In the genomic region with DNA sequence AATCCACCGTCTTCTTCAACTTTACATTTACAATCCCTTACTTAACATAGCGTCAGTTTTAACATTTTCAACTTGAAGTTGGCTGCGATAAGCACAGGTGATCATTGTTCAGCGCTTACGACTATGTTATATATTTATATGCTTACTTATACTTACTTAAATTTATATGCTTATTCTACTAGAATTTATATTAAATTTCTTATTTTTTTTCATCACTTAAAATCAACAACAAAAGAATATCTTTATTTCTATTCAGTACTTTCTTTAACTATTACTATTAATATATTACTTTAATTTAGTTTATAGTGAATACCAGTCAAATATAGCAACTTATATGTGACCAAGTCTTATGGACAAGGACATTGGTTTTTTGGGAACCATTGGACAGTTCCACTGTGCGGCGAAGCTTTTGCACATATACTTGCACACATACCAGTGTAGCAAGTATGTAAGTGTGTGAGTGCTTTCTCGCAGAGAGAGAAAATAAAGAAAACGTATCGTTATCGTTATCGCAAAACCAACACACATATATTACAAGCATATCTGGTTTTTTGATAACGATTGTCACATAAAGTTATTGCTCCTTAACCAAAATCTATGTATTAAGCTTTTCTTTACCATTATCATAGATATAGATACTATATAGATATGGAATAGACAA, we compare ENCODE assay signal across 1 fruit fly cellular context.
TF ChIP-seq lines count a peak whose summit lies in the region.

A gene (minus strand): TSS at position 51 of the 661 bp plus-strand sequence.

TF ChIP-seq in whole organism, embryonic, 481 proteins besides CTCF, POLR2A, EP300 and RAD21 (continued from another document and continues in another):
- peak; percentile 64 for TF ChIP-seq CG11504 (tag; optimal IDR thresholded peaks at IDR 0.05; lab: Kevin White, UChicago)
- TF ChIP-seq Six4 (GFP tag; optimal IDR thresholded peaks at IDR 0.05; lab: Kevin White, UChicago) = peak; percentile 77
- peak; percentile 52 for TF ChIP-seq CG10147 (GFP tag; optimal IDR thresholded peaks at IDR 0.05; lab: Kevin White, UChicago)
- peak; percentile 56 for TF ChIP-seq Fer3 (tag; optimal IDR thresholded peaks at IDR 0.05; lab: Kevin White, UChicago)
- peak; percentile 11 to 19 for TF ChIP-seq Trl (optimal IDR thresholded peaks at IDR 0.05; lab: Kevin White, UChicago)
- TF ChIP-seq Trl (GFP tag; optimal IDR thresholded peaks at IDR 0.05; lab: Kevin White, UChicago) = no peak
- TF ChIP-seq kay (GFP tag; optimal IDR thresholded peaks at IDR 0.05; lab: Kevin White, UChicago) = peak; percentile 12
- TF ChIP-seq HmgZ (tag; optimal IDR thresholded peaks at IDR 0.05; lab: Kevin White, UChicago) = peak; percentile 18
- TF ChIP-seq CkIIα-i1 (GFP tag; IDR thresholded peaks at IDR 0.05; lab: Robert Waterston, UW) = no peak
- peak in 1 of 2 experiments; percentile 70 for TF ChIP-seq Hr51 (GFP tag; optimal IDR thresholded peaks at IDR 0.05; lab: Kevin White, UChicago)
- TF ChIP-seq CG10654 (GFP tag; optimal IDR thresholded peaks at IDR 0.05; lab: Kevin White, UChicago) = peak; percentile 62
- TF ChIP-seq wek (GFP tag; optimal IDR thresholded peaks at IDR 0.05; lab: Kevin White, UChicago) = no peak
- TF ChIP-seq gt (GFP tag; IDR thresholded peaks at IDR 0.05; lab: Robert Waterston, UW) = no peak
- peak; percentile 92 for TF ChIP-seq Ets65A (GFP tag; lab: Kevin White, UChicago)
- TF ChIP-seq CG18262 (tag; optimal IDR thresholded peaks at IDR 0.05; lab: Kevin White, UChicago) = peak; percentile 65
- TF ChIP-seq oc (tag; optimal IDR thresholded peaks at IDR 0.05; lab: Kevin White, UChicago) = peak; percentile 41
- no peak for TF ChIP-seq CG16863 (GFP tag; optimal IDR thresholded peaks at IDR 0.05; lab: Kevin White, UChicago)
- peak; percentile 42 for TF ChIP-seq sug (tag; optimal IDR thresholded peaks at IDR 0.05; lab: Kevin White, UChicago)
- TF ChIP-seq Sry-δ (GFP tag; optimal IDR thresholded peaks at IDR 0.05; lab: Kevin White, UChicago) = no peak
- TF ChIP-seq NC2β (GFP tag; optimal IDR thresholded peaks at IDR 0.05; lab: Kevin White, UChicago) = no peak
- peak; percentile 10 for TF ChIP-seq CG6683 (GFP tag; optimal IDR thresholded peaks at IDR 0.05; lab: Kevin White, UChicago)
- peak; percentile 66 for TF ChIP-seq unpg (GFP tag; optimal IDR thresholded peaks at IDR 0.05; lab: Kevin White, UChicago)
- TF ChIP-seq fd102C (GFP tag; optimal IDR thresholded peaks at IDR 0.05; lab: Kevin White, UChicago) = no peak
- no peak for TF ChIP-seq CG7357 (GFP tag; IDR thresholded peaks at IDR 0.05; lab: Robert Waterston, UW)
- TF ChIP-seq Oli (tag; optimal IDR thresholded peaks at IDR 0.05; lab: Kevin White, UChicago) = peak; percentile 63
- TF ChIP-seq CG31365 (tag; optimal IDR thresholded peaks at IDR 0.05; lab: Kevin White, UChicago) = no peak
- TF ChIP-seq NK7.1 (GFP tag; optimal IDR thresholded peaks at IDR 0.05; lab: Kevin White, UChicago) = no peak
- TF ChIP-seq gem (tag; optimal IDR thresholded peaks at IDR 0.05; lab: Kevin White, UChicago) = no peak
- peak; percentile 72 for TF ChIP-seq CG2116 (GFP tag; optimal IDR thresholded peaks at IDR 0.05; lab: Kevin White, UChicago)
- TF ChIP-seq scrt (GFP tag; optimal IDR thresholded peaks at IDR 0.05; lab: Kevin White, UChicago) = no peak
- TF ChIP-seq ken (GFP tag; IDR thresholded peaks at IDR 0.05; lab: Robert Waterston, UW) = peak; percentile 21; the same call in 1 of the 3 replicates
- TF ChIP-seq CG8924 (tag; optimal IDR thresholded peaks at IDR 0.05; lab: Kevin White, UChicago) = peak; percentile 9
- no peak for TF ChIP-seq abd-A (tag; optimal IDR thresholded peaks at IDR 0.05; lab: Kevin White, UChicago)
- peak; percentile 30; the same call in 1 of the 3 replicates for TF ChIP-seq CG34422 (GFP tag; IDR thresholded peaks at IDR 0.05; lab: Robert Waterston, UW)
- TF ChIP-seq CG3281 (GFP tag; optimal IDR thresholded peaks at IDR 0.05; lab: Kevin White, UChicago) = peak; percentile 64
- TF ChIP-seq CG3065 (GFP tag; optimal IDR thresholded peaks at IDR 0.05; lab: Kevin White, UChicago) = peak; percentile 2
- 0 out of 3 replicates have a peak, but pooled peaks have one; percentile 10 for TF ChIP-seq Aef1 (GFP tag; IDR thresholded peaks at IDR 0.05; lab: Robert Waterston, UW)
- TF ChIP-seq ftz-f1 (GFP tag; optimal IDR thresholded peaks at IDR 0.05; lab: Kevin White, UChicago) = no peak
- no peak for TF ChIP-seq Dfd (GFP tag; optimal IDR thresholded peaks at IDR 0.05; lab: Kevin White, UChicago)
- peak; percentile 12 for TF ChIP-seq CG18011 (GFP tag; optimal IDR thresholded peaks at IDR 0.05; lab: Kevin White, UChicago)
- peak; percentile 16 for TF ChIP-seq pzg (GFP tag; optimal IDR thresholded peaks at IDR 0.05; lab: Kevin White, UChicago)
- TF ChIP-seq CG3847 (GFP tag; IDR thresholded peaks at IDR 0.05; lab: Robert Waterston, UW) = no peak; the same call in 1 of the 2 replicates
- TF ChIP-seq CG8290 (GFP tag; optimal IDR thresholded peaks at IDR 0.05; lab: Kevin White, UChicago) = peak; percentile 54
- no peak for TF ChIP-seq CG8290 (tag; optimal IDR thresholded peaks at IDR 0.05; lab: Kevin White, UChicago)
- TF ChIP-seq CG14965 (GFP tag; optimal IDR thresholded peaks at IDR 0.05; lab: Kevin White, UChicago; ENCODE audit: borderline replicate concordance) = no peak
- peak; percentile 51; the same call in 1 of the 2 replicates for TF ChIP-seq stc (GFP tag; IDR thresholded peaks at IDR 0.05; lab: Robert Waterston, UW)
- TF ChIP-seq CG12744 (GFP tag; optimal IDR thresholded peaks at IDR 0.05; lab: Kevin White, UChicago) = no peak
- TF ChIP-seq stwl (tag; optimal IDR thresholded peaks at IDR 0.05; lab: Kevin White, UChicago) = peak; percentile 73
- TF ChIP-seq inv (GFP tag; IDR thresholded peaks at IDR 0.05; lab: Robert Waterston, UW; ENCODE audit: partially characterized antibody) = peak; percentile 28; the same call in 1 of the 2 replicates
- peak; percentile 75 for TF ChIP-seq CG32532 (GFP tag; IDR thresholded peaks at IDR 0.05; lab: Robert Waterston, UW)
- peak; percentile 46; the same call in 2 of the 3 replicates for TF ChIP-seq knrl (GFP tag; IDR thresholded peaks at IDR 0.05; lab: Robert Waterston, UW; ENCODE audit: partially characterized antibody)
- TF ChIP-seq CG7928 (GFP tag; optimal IDR thresholded peaks at IDR 0.05; lab: Kevin White, UChicago) = no peak
- TF ChIP-seq lab (GFP tag; optimal IDR thresholded peaks at IDR 0.05; lab: Kevin White, UChicago) = no peak
- TF ChIP-seq ssp (GFP tag; IDR thresholded peaks at IDR 0.05; lab: Robert Waterston, UW) = 0 out of 2 replicates have a peak, but pooled peaks have one; percentile 23
- TF ChIP-seq BEAF-32 (GFP tag; optimal IDR thresholded peaks at IDR 0.05; lab: Kevin White, UChicago) = peak; percentile 4
- TF ChIP-seq CG4820 (GFP tag; optimal IDR thresholded peaks at IDR 0.05; lab: Kevin White, UChicago) = peak; percentile 58
- TF ChIP-seq slp2 (GFP tag; optimal IDR thresholded peaks at IDR 0.05; lab: Kevin White, UChicago) = peak; percentile 31
- TF ChIP-seq Gsc (GFP tag; IDR thresholded peaks at IDR 0.05; lab: Robert Waterston, UW) = no peak
- no peak for TF ChIP-seq p53 (GFP tag; optimal IDR thresholded peaks at IDR 0.05; lab: Kevin White, UChicago)
- TF ChIP-seq phol (tag; optimal IDR thresholded peaks at IDR 0.05; lab: Kevin White, UChicago) = peak; percentile 63
- no peak for TF ChIP-seq Sin3A (optimal IDR thresholded peaks at IDR 0.05; lab: Kevin White, UChicago)
- TF ChIP-seq CG1603 (tag; optimal IDR thresholded peaks at IDR 0.05; lab: Kevin White, UChicago) = peak; percentile 37
- TF ChIP-seq cg (GFP tag; optimal IDR thresholded peaks at IDR 0.05; lab: Kevin White, UChicago) = peak; percentile 89
- TF ChIP-seq psq (GFP tag; optimal IDR thresholded peaks at IDR 0.05; lab: Kevin White, UChicago) = no peak
- peak; percentile 61 for TF ChIP-seq CG9727 (GFP tag; optimal IDR thresholded peaks at IDR 0.05; lab: Kevin White, UChicago)
- TF ChIP-seq MTF-1 (GFP tag; optimal IDR thresholded peaks at IDR 0.05; lab: Kevin White, UChicago; ENCODE audit: borderline replicate concordance) = peak; percentile 4
- TF ChIP-seq Opbp (GFP tag; IDR thresholded peaks at IDR 0.05; lab: Robert Waterston, UW; ENCODE audit: partially characterized antibody) = peak; percentile 84; the same call in 2 of the 3 replicates
- TF ChIP-seq CG32767 (GFP tag; IDR thresholded peaks at IDR 0.05; lab: Robert Waterston, UW) = 0 out of 2 replicates have a peak, but pooled peaks have one; percentile 23
- peak; percentile 46 for TF ChIP-seq CG4424 (GFP tag; optimal IDR thresholded peaks at IDR 0.05; lab: Kevin White, UChicago)
- peak; percentile 49 for TF ChIP-seq ems (GFP tag; optimal IDR thresholded peaks at IDR 0.05; lab: Kevin White, UChicago)
- no peak for TF ChIP-seq dmrt99B (tag; optimal IDR thresholded peaks at IDR 0.05; lab: Kevin White, UChicago)
- TF ChIP-seq fd96Cb (tag; optimal IDR thresholded peaks at IDR 0.05; lab: Kevin White, UChicago) = peak; percentile 69
- TF ChIP-seq CG11247 (GFP tag; IDR thresholded peaks at IDR 0.05; lab: Robert Waterston, UW) = no peak
- peak; percentile 83 for TF ChIP-seq CG14860 (GFP tag; IDR thresholded peaks at IDR 0.05; lab: Robert Waterston, UW; ENCODE audit: partially characterized antibody)
- peak; percentile 56 for TF ChIP-seq esg (GFP tag; conservative IDR thresholded peaks at IDR 0.05; lab: Robert Waterston, UW)
- peak; percentile 44 for TF ChIP-seq ATbp (GFP tag; optimal IDR thresholded peaks at IDR 0.05; lab: Kevin White, UChicago)
- TF ChIP-seq Gug (GFP tag; IDR thresholded peaks at IDR 0.05; lab: Robert Waterston, UW) = peak; percentile 45; the same call in 2 of the 4 replicates
- TF ChIP-seq CG15514 (GFP tag; optimal IDR thresholded peaks at IDR 0.05; lab: Kevin White, UChicago) = peak; percentile 19
- TF ChIP-seq ac (GFP tag; optimal IDR thresholded peaks at IDR 0.05; lab: Kevin White, UChicago) = no peak
- TF ChIP-seq CG13894 (tag; optimal IDR thresholded peaks at IDR 0.05; lab: Kevin White, UChicago) = peak; percentile 23
- TF ChIP-seq Asciz (GFP tag; optimal IDR thresholded peaks at IDR 0.05; lab: Kevin White, UChicago) = peak; percentile 58
- TF ChIP-seq CG30403 (GFP tag; optimal IDR thresholded peaks at IDR 0.05; lab: Kevin White, UChicago) = peak; percentile 51
- TF ChIP-seq CG15479 (GFP tag; optimal IDR thresholded peaks at IDR 0.05; lab: Kevin White, UChicago) = no peak
- no peak for TF ChIP-seq CG10431 (GFP tag; optimal IDR thresholded peaks at IDR 0.05; lab: Kevin White, UChicago)
- TF ChIP-seq zen (tag; optimal IDR thresholded peaks at IDR 0.05; lab: Kevin White, UChicago) = no peak
- TF ChIP-seq Neu2 (GFP tag; optimal IDR thresholded peaks at IDR 0.05; lab: Kevin White, UChicago; ENCODE audit: borderline replicate concordance) = no peak
- no peak for TF ChIP-seq danr (GFP tag; IDR thresholded peaks at IDR 0.05; lab: Robert Waterston, UW)
- peak; percentile 60; the same call in 2 of the 3 replicates for TF ChIP-seq CG11456 (GFP tag; IDR thresholded peaks at IDR 0.05; lab: Robert Waterston, UW)
- no peak for TF ChIP-seq otp (GFP tag; IDR thresholded peaks at IDR 0.05; lab: Robert Waterston, UW)
- no peak for TF ChIP-seq YL-1 (GFP tag; optimal IDR thresholded peaks at IDR 0.05; lab: Kevin White, UChicago)
- TF ChIP-seq tin (GFP tag; optimal IDR thresholded peaks at IDR 0.05; lab: Kevin White, UChicago) = peak; percentile 65
- no peak for TF ChIP-seq odd (GFP tag; optimal IDR thresholded peaks at IDR 0.05; lab: Kevin White, UChicago)
- peak; percentile 53 for TF ChIP-seq bcd (GFP tag; optimal IDR thresholded peaks at IDR 0.05; lab: Kevin White, UChicago)
- TF ChIP-seq PHDP (tag; optimal IDR thresholded peaks at IDR 0.05; lab: Kevin White, UChicago) = peak; percentile 61
- peak; percentile 53; the same call in 1 of the 2 replicates for TF ChIP-seq hbn (GFP tag; IDR thresholded peaks at IDR 0.05; lab: Robert Waterston, UW; ENCODE audit: partially characterized antibody)
- no peak for TF ChIP-seq D (optimal IDR thresholded peaks at IDR 0.05; lab: Kevin White, UChicago)
- TF ChIP-seq D (GFP tag; optimal IDR thresholded peaks at IDR 0.05; lab: Kevin White, UChicago) = peak; percentile 44
- peak; percentile 33; the same call in 1 of the 2 replicates for TF ChIP-seq ranshi (GFP tag; IDR thresholded peaks at IDR 0.05; lab: Robert Waterston, UW)
- TF ChIP-seq Dll (GFP tag; IDR thresholded peaks at IDR 0.05; lab: Robert Waterston, UW; ENCODE audit: partially characterized antibody) = peak; percentile 68
- TF ChIP-seq CG5245 (GFP tag; optimal IDR thresholded peaks at IDR 0.05; lab: Kevin White, UChicago) = peak; percentile 24
- TF ChIP-seq CG34224 (GFP tag; IDR thresholded peaks at IDR 0.05; lab: Robert Waterston, UW; ENCODE audit: partially characterized antibody) = peak; percentile 87
- peak; percentile 59 for TF ChIP-seq gcm (GFP tag; optimal IDR thresholded peaks at IDR 0.05; lab: Kevin White, UChicago)
- TF ChIP-seq yki (optimal IDR thresholded peaks at IDR 0.05; lab: Kevin White, UChicago) = no peak
- TF ChIP-seq CG3726 (GFP tag; IDR thresholded peaks at IDR 0.05; lab: Robert Waterston, UW) = no peak
- TF ChIP-seq Xbp1 (GFP tag; optimal IDR thresholded peaks at IDR 0.05; lab: Kevin White, UChicago) = peak; percentile 52
- no peak for TF ChIP-seq CG10462 (GFP tag; optimal IDR thresholded peaks at IDR 0.05; lab: Kevin White, UChicago)
- TF ChIP-seq CHES-1-like (GFP tag; optimal IDR thresholded peaks at IDR 0.05; lab: Kevin White, UChicago) = no peak
- no peak for TF ChIP-seq gce (GFP tag; IDR thresholded peaks at IDR 0.05; lab: Robert Waterston, UW)
- peak; percentile 53; the same call in 1 of the 2 replicates for TF ChIP-seq CG14441 (GFP tag; IDR thresholded peaks at IDR 0.05; lab: Robert Waterston, UW)
- TF ChIP-seq CG4854 (GFP tag; optimal IDR thresholded peaks at IDR 0.05; lab: Kevin White, UChicago) = no peak
- peak; percentile 62 for TF ChIP-seq ind (GFP tag; optimal IDR thresholded peaks at IDR 0.05; lab: Kevin White, UChicago)
- TF ChIP-seq Dbx (GFP tag; IDR thresholded peaks at IDR 0.05; lab: Robert Waterston, UW) = no peak
- TF ChIP-seq run (tag; optimal IDR thresholded peaks at IDR 0.05; lab: Kevin White, UChicago) = no peak
- no peak for TF ChIP-seq tup (GFP tag; optimal IDR thresholded peaks at IDR 0.05; lab: Kevin White, UChicago)
- TF ChIP-seq ara (GFP tag; IDR thresholded peaks at IDR 0.05; lab: Robert Waterston, UW) = peak; percentile 44; the same call in 1 of the 2 replicates
- peak; percentile 22 for TF ChIP-seq CG2202 (tag; optimal IDR thresholded peaks at IDR 0.05; lab: Kevin White, UChicago)
- TF ChIP-seq bbx (GFP tag; IDR thresholded peaks at IDR 0.05; lab: Robert Waterston, UW; ENCODE audit: partially characterized antibody) = peak; percentile 89
- TF ChIP-seq ash1 (GFP tag; optimal IDR thresholded peaks at IDR 0.05; lab: Kevin White, UChicago) = no peak
- TF ChIP-seq CG12155 (GFP tag; optimal IDR thresholded peaks at IDR 0.05; lab: Kevin White, UChicago) = peak; percentile 14
- no peak for TF ChIP-seq Bteb2 (GFP tag; optimal IDR thresholded peaks at IDR 0.05; lab: Kevin White, UChicago)
- TF ChIP-seq CG17829 (tag; optimal IDR thresholded peaks at IDR 0.05; lab: Kevin White, UChicago) = peak; percentile 62
